Fruit fly (Drosophila melanogaster) whole organism, prepupa: ENCODE measurements around the gene Mst89B.

Source experiments
- Blimp-1 ChIP-seq: fragments of 200-800 bp; sonication (Bioruptor generic); optimal IDR thresholded peaks from 3 replicates; lab custom pipeline; 2017; ENCODE audit warnings: missing biosample characterization, missing genetic modification characterization, mild to moderate bottlenecking, moderate library complexity, missing genetic modification reagents
- CG10631 ChIP-seq: fragments of 200-800 bp; sonication (Bioruptor generic); optimal IDR thresholded peaks from 2 replicates; lab custom pipeline; 2016; ENCODE audit warnings: missing biosample characterization, missing genetic modification characterization
- CG11294 ChIP-seq: fragments of 200-800 bp; sonication (Bioruptor generic); IDR thresholded peaks from 2 replicates; pipeline ENCODE4 v1.3.6; 2022; ENCODE audit warnings: missing biosample characterization, missing genetic modification characterization
- CG11762 ChIP-seq: fragments of 200-800 bp; sonication (Bioruptor generic); optimal IDR thresholded peaks from 3 replicates; lab custom pipeline; 2016; ENCODE audit warnings: missing biosample characterization, missing genetic modification characterization; ENCODE audit not compliant: insufficient read depth
- CG11902 ChIP-seq: fragments of 200-800 bp; sonication (Bioruptor generic); optimal IDR thresholded peaks from 3 replicates; lab custom pipeline; 2016; ENCODE audit warnings: missing biosample characterization, missing genetic modification characterization
- CG15336 ChIP-seq: fragments of 200-800 bp; sonication (Bioruptor generic); IDR thresholded peaks from 2 replicates; pipeline ENCODE4 v1.3.6; 2022; ENCODE audit warnings: missing biosample characterization, missing genetic modification characterization
- CG1621 ChIP-seq: fragments of 200-800 bp; sonication (Bioruptor generic); optimal IDR thresholded peaks from 3 replicates; lab custom pipeline; 2018; ENCODE audit warnings: missing biosample characterization, mild to moderate bottlenecking, missing genetic modification characterization
- CG16779 ChIP-seq: fragments of 200-800 bp; sonication (Bioruptor generic); optimal IDR thresholded peaks from 3 replicates; lab custom pipeline; 2017; ENCODE audit warnings: missing biosample characterization, mild to moderate bottlenecking, missing genetic modification characterization
- CG3032 ChIP-seq: fragments of 200-800 bp; optimal IDR thresholded peaks from 2 replicates; lab custom pipeline; 2019; ENCODE audit warnings: missing biosample characterization, mild to moderate bottlenecking, missing genetic modification characterization, moderate library complexity
- CG31627 ChIP-seq: fragments of 200-800 bp; sonication (Bioruptor generic); optimal IDR thresholded peaks from 3 replicates; lab custom pipeline; 2016; ENCODE audit warnings: missing biosample characterization, missing genetic modification characterization
- CG32006 ChIP-seq: fragments of 200-800 bp; sonication (Bioruptor generic); optimal IDR thresholded peaks from 3 replicates; lab custom pipeline; 2017; ENCODE audit warnings: missing biosample characterization, mild to moderate bottlenecking, missing genetic modification characterization
- CG34406 ChIP-seq: fragments of 200-800 bp; sonication (Bioruptor generic); optimal IDR thresholded peaks from 3 replicates; lab custom pipeline; 2016; ENCODE audit warnings: missing biosample characterization, missing genetic modification characterization
- CG3919 ChIP-seq: fragments of 200-800 bp; sonication (Bioruptor generic); optimal IDR thresholded peaks from 3 replicates; lab custom pipeline; 2016; ENCODE audit warnings: missing biosample characterization, missing genetic modification characterization
- CG4318 ChIP-seq: fragments of 200-800 bp; sonication (Bioruptor generic); optimal IDR thresholded peaks from 3 replicates; lab custom pipeline; 2017; ENCODE audit warnings: missing biosample characterization, mild to moderate bottlenecking, missing genetic modification characterization
- CG6163 ChIP-seq: fragments of 200-800 bp; sonication (Bioruptor generic); IDR thresholded peaks from 3 replicates; pipeline ENCODE4 v1.3.6; 2022; ENCODE audit warnings: missing biosample characterization, missing genetic modification characterization
- CG6276 ChIP-seq: fragments of 200-800 bp; sonication (Bioruptor generic); optimal IDR thresholded peaks from 2 replicates; lab custom pipeline; 2017; ENCODE audit warnings: missing biosample characterization, mild to moderate bottlenecking, missing genetic modification characterization
- CG6792 ChIP-seq: fragments of 200-800 bp; sonication (Bioruptor generic); optimal IDR thresholded peaks from 3 replicates; lab custom pipeline; 2016; ENCODE audit warnings: missing biosample characterization, missing genetic modification characterization
- CG6808 ChIP-seq: fragments of 200-800 bp; sonication (Bioruptor generic); optimal IDR thresholded peaks from 3 replicates; lab custom pipeline; 2017; ENCODE audit warnings: missing biosample characterization, missing genetic modification characterization, mild to moderate bottlenecking, moderate library complexity, missing genetic modification reagents
- CG7368 ChIP-seq: fragments of 200-800 bp; sonication (Bioruptor generic); optimal IDR thresholded peaks from 3 replicates; lab custom pipeline; 2016; ENCODE audit warnings: missing biosample characterization, missing genetic modification characterization
- CG8119 ChIP-seq: fragments of 200-800 bp; sonication (Bioruptor generic); IDR thresholded peaks from 3 replicates; pipeline ENCODE4 v1.3.6; 2022; ENCODE audit warnings: missing biosample characterization, missing genetic modification characterization
- CG8319 ChIP-seq: fragments of 200-800 bp; sonication (Bioruptor generic); optimal IDR thresholded peaks from 3 replicates; lab custom pipeline; 2016; ENCODE audit warnings: missing biosample characterization, missing genetic modification characterization
- CG8632 ChIP-seq: fragments of 200-800 bp; sonication (Bioruptor generic); optimal IDR thresholded peaks from 3 replicates; lab custom pipeline; 2016; ENCODE audit warnings: missing biosample characterization, missing genetic modification characterization
- CG9139 ChIP-seq: fragments of 200-800 bp; sonication (Bioruptor generic); optimal IDR thresholded peaks from 3 replicates; lab custom pipeline; 2017; ENCODE audit warnings: missing biosample characterization, mild to moderate bottlenecking, missing genetic modification characterization
- Eip78C ChIP-seq: fragments of 200-800 bp; sonication (Bioruptor generic); peaks from one replicate; lab custom pipeline; 2016; ENCODE audit warnings: missing biosample characterization, missing genetic modification characterization
- Eip93F ChIP-seq: fragments of 200-800 bp; sonication (Bioruptor generic); optimal IDR thresholded peaks from 2 replicates; lab custom pipeline; 2016; ENCODE audit warnings: missing biosample characterization, mild to moderate bottlenecking, missing genetic modification characterization
- Ets21C ChIP-seq: fragments of 200-800 bp; sonication (Bioruptor generic); optimal IDR thresholded peaks from 3 replicates; lab custom pipeline; 2016; ENCODE audit warnings: missing biosample characterization, missing genetic modification characterization
- Ets96B ChIP-seq: fragments of 200-800 bp; optimal IDR thresholded peaks from 2 replicates; lab custom pipeline; 2019; ENCODE audit warnings: missing biosample characterization, mild to moderate bottlenecking, missing genetic modification characterization, moderate library complexity
- Gug ChIP-seq: fragments of 200-800 bp; sonication (Bioruptor generic); IDR thresholded peaks from 2 replicates; pipeline ENCODE4 v1.3.6; 2022; ENCODE audit warnings: missing biosample characterization, missing genetic modification characterization
- Hr4 ChIP-seq: fragments of 200-800 bp; sonication (Bioruptor generic); optimal IDR thresholded peaks from 3 replicates; lab custom pipeline; 2016; ENCODE audit warnings: missing biosample characterization, missing genetic modification characterization
- Lpt ChIP-seq: fragments of 200-800 bp; sonication (Bioruptor generic); optimal IDR thresholded peaks from 3 replicates; lab custom pipeline; 2016; ENCODE audit warnings: missing biosample characterization, missing genetic modification characterization
- Met ChIP-seq: fragments of 200-800 bp; sonication (Bioruptor generic); optimal IDR thresholded peaks from 3 replicates; lab custom pipeline; 2016; ENCODE audit warnings: missing biosample characterization, missing genetic modification characterization
- Sox102F ChIP-seq: fragments of 200-800 bp; sonication (Bioruptor generic); optimal IDR thresholded peaks from 2 replicates; lab custom pipeline; 2016; ENCODE audit warnings: missing biosample characterization, mild to moderate bottlenecking, missing genetic modification characterization
- Sox14 ChIP-seq: fragments of 200-800 bp; sonication (Bioruptor generic); optimal IDR thresholded peaks from 3 replicates; lab custom pipeline; 2016; ENCODE audit warnings: missing biosample characterization, missing genetic modification characterization
- Sox15 ChIP-seq: fragments of 200-800 bp; sonication (Bioruptor generic); optimal IDR thresholded peaks from 3 replicates; lab custom pipeline; 2016; ENCODE audit warnings: missing biosample characterization, missing genetic modification characterization
- achi ChIP-seq: fragments of 200-800 bp; sonication (Bioruptor generic); optimal IDR thresholded peaks from 3 replicates; lab custom pipeline; 2016; ENCODE audit warnings: missing biosample characterization, missing genetic modification characterization
- cyc ChIP-seq: fragments of 200-800 bp; sonication (Bioruptor generic); optimal IDR thresholded peaks from 3 replicates; lab custom pipeline; 2016; ENCODE audit warnings: missing biosample characterization, missing genetic modification characterization
- dac ChIP-seq: fragments of 200-800 bp; sonication (Bioruptor generic); optimal IDR thresholded peaks from 2 replicates; lab custom pipeline; 2017; ENCODE audit warnings: missing biosample characterization, mild to moderate bottlenecking, missing genetic modification characterization
- eg ChIP-seq: fragments of 200-800 bp; sonication (Bioruptor generic); IDR thresholded peaks from 3 replicates; pipeline ENCODE4 v1.3.6; 2022; ENCODE audit warnings: missing biosample characterization, missing genetic modification characterization
- esn ChIP-seq: fragments of 200-800 bp; sonication (Bioruptor generic); optimal IDR thresholded peaks from 2 replicates; lab custom pipeline; 2016; ENCODE audit warnings: missing biosample characterization, mild to moderate bottlenecking, missing genetic modification characterization, moderate library complexity
- fd59A ChIP-seq: fragments of 200-800 bp; sonication (Bioruptor generic); optimal IDR thresholded peaks from 2 replicates; lab custom pipeline; 2017; ENCODE audit warnings: missing biosample characterization, mild to moderate bottlenecking, missing genetic modification characterization, missing genetic modification reagents
- fd85E ChIP-seq: fragments of 200-800 bp; sonication (Bioruptor generic); optimal IDR thresholded peaks from 3 replicates; lab custom pipeline; 2016; ENCODE audit warnings: missing biosample characterization, missing genetic modification characterization
- fkh ChIP-seq: fragments of 200-800 bp; sonication (Bioruptor generic); optimal IDR thresholded peaks from 3 replicates; lab custom pipeline; 2017; ENCODE audit warnings: missing biosample characterization, mild to moderate bottlenecking, missing genetic modification characterization, moderate library complexity
- net ChIP-seq: fragments of 200-800 bp; sonication (Bioruptor generic); optimal IDR thresholded peaks from 3 replicates; lab custom pipeline; 2016; ENCODE audit warnings: missing biosample characterization, missing genetic modification characterization
- pdm3 ChIP-seq: fragments of 200-800 bp; sonication (Bioruptor generic); optimal IDR thresholded peaks from 3 replicates; lab custom pipeline; 2016; ENCODE audit warnings: missing biosample characterization, missing genetic modification characterization
- salr ChIP-seq, 2 experiments: fragments of 200-800 bp; sonication (Bioruptor generic); optimal IDR thresholded peaks; 3 replicates each; lab custom pipeline; 2016 to 2018; ENCODE audit warnings: missing biosample characterization in 2 of 2, missing genetic modification characterization in 2 of 2, mild to moderate bottlenecking in 1 of 2
- spab ChIP-seq: fragments of 200-800 bp; sonication (Bioruptor generic); optimal IDR thresholded peaks from 2 replicates; lab custom pipeline; 2017; ENCODE audit warnings: missing biosample characterization, mild to moderate bottlenecking, missing genetic modification characterization, missing genetic modification reagents
- topi ChIP-seq: fragments of 200-800 bp; sonication (Bioruptor generic); optimal IDR thresholded peaks from 3 replicates; lab custom pipeline; 2016; ENCODE audit warnings: missing biosample characterization, missing genetic modification characterization
- vri ChIP-seq: fragments of 200-800 bp; sonication (Bioruptor generic); optimal IDR thresholded peaks from 3 replicates; lab custom pipeline; 2016; ENCODE audit warnings: missing biosample characterization, mild to moderate bottlenecking, missing genetic modification characterization

The Mst89B gene

DNA sequence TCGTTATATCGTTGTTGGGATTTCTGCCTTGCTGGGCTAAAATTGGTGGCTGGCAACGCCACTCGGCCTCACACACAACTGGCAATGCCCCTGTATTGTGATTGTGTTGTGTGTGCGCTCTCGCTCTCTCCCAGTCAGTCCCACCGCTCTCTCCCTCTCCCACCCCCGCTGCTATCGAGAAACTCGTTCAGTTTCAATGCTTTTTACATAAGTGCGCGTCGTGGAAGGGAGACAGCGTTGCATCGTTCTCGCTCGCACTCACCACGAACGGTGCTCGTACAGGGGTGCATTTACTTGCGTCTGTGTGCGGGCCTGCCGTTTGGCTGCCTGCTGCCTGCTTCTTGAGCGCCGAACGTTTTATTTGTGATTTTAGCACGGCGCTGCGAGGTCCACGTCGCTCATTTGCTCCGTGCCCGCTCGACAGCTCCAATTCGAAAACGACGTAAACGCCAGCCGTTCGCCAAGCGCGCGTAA lies 24.3 kb upstream of the Mst89B start (continued):
- TF ChIP-seq Lpt (GFP tag; lab: Kevin White, UChicago) (peak; percentile 94), CG34406 (GFP tag; lab: Kevin White, UChicago) (no peak), Gug (GFP tag; lab: Robert Waterston, UW) (no peak), achi (GFP tag; lab: Kevin White, UChicago) (no peak), CG8632 (GFP tag; lab: Kevin White, UChicago) (peak; percentile 29), dac (GFP tag; lab: Kevin White, UChicago) (no peak), eg (no peak), Blimp-1 (GFP tag; lab: Kevin White, UChicago) (peak; percentile 27)

- TF ChIP-seq Blimp-1 (GFP tag; lab: Kevin White, UChicago) = peak; percentile 13
- no peak for TF ChIP-seq Eip93F (GFP tag; lab: Kevin White, UChicago)
- no peak for TF ChIP-seq CG6792 (GFP tag; lab: Kevin White, UChicago)
- no peak for TF ChIP-seq Ets21C
- TF ChIP-seq CG10631 (GFP tag; lab: Kevin White, UChicago) = peak; percentile 8
- TF ChIP-seq vri (GFP tag; lab: Kevin White, UChicago) = no peak
- no peak for TF ChIP-seq CG8319 (GFP tag; lab: Kevin White, UChicago)
- no peak for TF ChIP-seq topi
- TF ChIP-seq CG8119 = peak; percentile 36; the same call in 2 of the 3 replicates
- TF ChIP-seq CG6808 = peak; percentile 18
- TF ChIP-seq Eip78C = peak; percentile 86
- peak; percentile 42; the same call in 1 of the 3 replicates for TF ChIP-seq CG6163 (GFP tag; lab: Robert Waterston, UW)
- no peak for TF ChIP-seq Ets96B (tag; lab: Kevin White, UChicago)
- no peak for TF ChIP-seq CG11902 (GFP tag; lab: Kevin White, UChicago)
- no peak for TF ChIP-seq fd59A
- TF ChIP-seq CG15336 (GFP tag; lab: Robert Waterston, UW) = 0 out of 2 replicates have a peak, but pooled peaks have one; percentile 49
- no peak for TF ChIP-seq CG7368
- TF ChIP-seq Sox15 = no peak
- TF ChIP-seq Gug (GFP tag; lab: Robert Waterston, UW) = no peak
- TF ChIP-seq CG3919 (GFP tag; lab: Kevin White, UChicago) = peak; percentile 18
- TF ChIP-seq fkh (GFP tag; lab: Kevin White, UChicago) = peak; percentile 36
- TF ChIP-seq Sox14 (GFP tag; lab: Kevin White, UChicago) = no peak
- no peak for TF ChIP-seq spab
- no peak for TF ChIP-seq CG16779
- peak; percentile 20 for TF ChIP-seq Met (GFP tag; lab: Kevin White, UChicago)
- TF ChIP-seq Hr4 (GFP tag; lab: Kevin White, UChicago) = peak; percentile 23
- no peak for TF ChIP-seq CG11762 (GFP tag; lab: Kevin White, UChicago)
- no peak for TF ChIP-seq CG9139 (GFP tag; lab: Kevin White, UChicago)
- TF ChIP-seq net (GFP tag; lab: Kevin White, UChicago) = peak; percentile 22
- TF ChIP-seq CG11294 = no peak
- TF ChIP-seq pdm3 = peak; percentile 3
- peak in 1 of 2 experiments; percentile 36 for TF ChIP-seq salr (GFP tag; optimal IDR thresholded peaks at IDR 0.05; lab: Kevin White, UChicago)
- TF ChIP-seq CG32006 (GFP tag; lab: Kevin White, UChicago) = peak; percentile 64
- no peak for TF ChIP-seq esn (GFP tag; lab: Kevin White, UChicago)
- no peak for TF ChIP-seq Sox102F (GFP tag; lab: Kevin White, UChicago)
- no peak for TF ChIP-seq CG34406 (GFP tag; lab: Kevin White, UChicago)
- peak; percentile 19 for TF ChIP-seq dac (GFP tag; lab: Kevin White, UChicago)
- TF ChIP-seq CG4318 (GFP tag; lab: Kevin White, UChicago) = no peak
- no peak for TF ChIP-seq CG31627 (GFP tag; lab: Kevin White, UChicago)
- peak; percentile 1 for TF ChIP-seq cyc (GFP tag; lab: Kevin White, UChicago)
- TF ChIP-seq eg = 0 out of 3 replicates have a peak, but pooled peaks have one; percentile 16
- no peak for TF ChIP-seq fd85E
- peak; percentile 42 for TF ChIP-seq CG6276 (GFP tag; lab: Kevin White, UChicago)
- no peak for TF ChIP-seq CG1621 (tag; lab: Kevin White, UChicago)
- peak; percentile 18 for TF ChIP-seq CG3032 (tag; lab: Kevin White, UChicago)
These were observed 22.4 kb upstream of the Mst89B start for dm6 chr3R:16244241-16244977.
